Fruit fly (Drosophila melanogaster): ENCODE measurements around the gene RasGAP1.
A peak's percentile ranks its signal among the peaks of the same experiment; 100 is the strongest.

RasGAP1 gene

dm6 chr3L:9846577-9847342 is 8.3 kb downstream of the RasGAP1 start (continued):
- TF ChIP-seq CG10669 (GFP tag; optimal IDR thresholded peaks at IDR 0.05) (no peak), CG4318 (GFP tag; optimal IDR thresholded peaks at IDR 0.05) (no peak), CG3919 (GFP tag; optimal IDR thresholded peaks at IDR 0.05) (no peak), acj6 (GFP tag; optimal IDR thresholded peaks at IDR 0.05) (no peak), Met (GFP tag; optimal IDR thresholded peaks at IDR 0.05) (no peak), fd85E (GFP tag; optimal IDR thresholded peaks at IDR 0.05) (no peak), fkh (GFP tag; optimal IDR thresholded peaks at IDR 0.05) (peak; percentile 68), Eip93F (GFP tag; optimal IDR thresholded peaks at IDR 0.05) (no peak), Eip75B (GFP tag; optimal IDR thresholded peaks at IDR 0.05) (no peak), cyc (GFP tag; optimal IDR thresholded peaks at IDR 0.05) (no peak), lz (GFP tag; optimal IDR thresholded peaks at IDR 0.05) (no peak), CG11294 (GFP tag; IDR thresholded peaks at IDR 0.05) (no peak), dac (GFP tag; optimal IDR thresholded peaks at IDR 0.05) (no peak), CG6808 (GFP tag; optimal IDR thresholded peaks at IDR 0.05) (no peak), Blimp-1 (GFP tag; optimal IDR thresholded peaks at IDR 0.05) (no peak)

- TF ChIP-seq CG6792 (GFP tag; optimal IDR thresholded peaks at IDR 0.05), result no peak
- TF ChIP-seq CG6854 (GFP tag; optimal IDR thresholded peaks at IDR 0.05), result no peak
- no peak for TF ChIP-seq CG15336 (GFP tag; IDR thresholded peaks at IDR 0.05)
- no peak for TF ChIP-seq acj6 (GFP tag; optimal IDR thresholded peaks at IDR 0.05)
These were observed 9.0 kb downstream of the RasGAP1 start for dm6 chr3L:9845980-9846538.

dm6 chr3L:9842043-9842442 is 13.0 kb downstream of the RasGAP1 start:
- TF ChIP-seq lz (GFP tag; optimal IDR thresholded peaks at IDR 0.05), result no peak
- no peak for TF ChIP-seq CG6792 (GFP tag; optimal IDR thresholded peaks at IDR 0.05)
- TF ChIP-seq Eip78C (GFP tag), result no peak
- TF ChIP-seq topi (GFP tag; optimal IDR thresholded peaks at IDR 0.05), result no peak
- TF ChIP-seq CG8632 (GFP tag; optimal IDR thresholded peaks at IDR 0.05), result no peak
- no peak for TF ChIP-seq net (GFP tag; optimal IDR thresholded peaks at IDR 0.05)
- TF ChIP-seq CG6854 (GFP tag; optimal IDR thresholded peaks at IDR 0.05), result no peak
- TF ChIP-seq Lpt (GFP tag; optimal IDR thresholded peaks at IDR 0.05), result no peak
- no peak for TF ChIP-seq CG8319 (GFP tag; optimal IDR thresholded peaks at IDR 0.05)
- no peak for TF ChIP-seq Smox (GFP tag; optimal IDR thresholded peaks at IDR 0.05)
- no peak for TF ChIP-seq CG6163 (GFP tag; IDR thresholded peaks at IDR 0.05)
- TF ChIP-seq eg (GFP tag; IDR thresholded peaks at IDR 0.05), result no peak

- TF ChIP-seq CG6792 (GFP tag; optimal IDR thresholded peaks at IDR 0.05) (no peak), dac (GFP tag; optimal IDR thresholded peaks at IDR 0.05) (no peak)
These were observed 14.4 kb downstream of the RasGAP1 start for dm6 chr3L:9840710-9841109.

- no peak for TF ChIP-seq CG8119 (GFP tag; IDR thresholded peaks at IDR 0.05)
- no peak for TF ChIP-seq Sox15 (GFP tag; optimal IDR thresholded peaks at IDR 0.05)
- TF ChIP-seq CG16779 (tag; optimal IDR thresholded peaks at IDR 0.05), result no peak
- no peak for TF ChIP-seq spab (GFP tag; optimal IDR thresholded peaks at IDR 0.05)
- peak; percentile 33 for TF ChIP-seq CG3032 (tag; optimal IDR thresholded peaks at IDR 0.05)
- TF ChIP-seq CG31627 (GFP tag; optimal IDR thresholded peaks at IDR 0.05), result peak; percentile 23
- no peak for TF ChIP-seq CG8319 (GFP tag; optimal IDR thresholded peaks at IDR 0.05)
- TF ChIP-seq dac (GFP tag; optimal IDR thresholded peaks at IDR 0.05), result no peak
- no peak for TF ChIP-seq dsx (GFP tag; optimal IDR thresholded peaks at IDR 0.05; ENCODE audit: poor library complexity, severe bottlenecking)
- TF ChIP-seq svp (GFP tag), result peak; percentile 43
- TF ChIP-seq cyc (GFP tag; optimal IDR thresholded peaks at IDR 0.05), result peak; percentile 11
- peak; percentile 21; the same call in 1 of the 3 replicates for TF ChIP-seq CG6163 (GFP tag; IDR thresholded peaks at IDR 0.05)
- no peak for TF ChIP-seq achi (GFP tag; optimal IDR thresholded peaks at IDR 0.05)
- TF ChIP-seq CG15336 (GFP tag; IDR thresholded peaks at IDR 0.05), result no peak
- peak; percentile 14 for TF ChIP-seq Sox14 (GFP tag; optimal IDR thresholded peaks at IDR 0.05)
- peak; percentile 50 for TF ChIP-seq esn (GFP tag; optimal IDR thresholded peaks at IDR 0.05)
- TF ChIP-seq CG7368 (GFP tag; optimal IDR thresholded peaks at IDR 0.05), result no peak
- no peak for TF ChIP-seq CG6854 (GFP tag; optimal IDR thresholded peaks at IDR 0.05)
- TF ChIP-seq lz (GFP tag; optimal IDR thresholded peaks at IDR 0.05), result peak; percentile 15
- TF ChIP-seq CG1621 (tag; optimal IDR thresholded peaks at IDR 0.05), result no peak
- peak; percentile 67 for TF ChIP-seq Eip78C (GFP tag)
- no peak for TF ChIP-seq Hr38 (GFP tag; optimal IDR thresholded peaks at IDR 0.05)
- TF ChIP-seq CG10669 (GFP tag; optimal IDR thresholded peaks at IDR 0.05), result no peak
These were observed 16.6 kb downstream of the RasGAP1 start, which contains the start of gene Cdk8 for dm6 chr3L:9838534-9838933. Gene Cdk8, minus strand, starts transcription at chr3L:9838670.

Measured in whole organism, prepupa.